Worm (Caenorhabditis elegans) whole organism, late embryonic: ENCODE results near the gene T19D12.10.

Experiments
- ceh-22 ChIP-seq: sonication (generic microtip); optimal IDR thresholded peaks from 2 replicates; lab custom pipeline; 2017; ENCODE audit warnings: missing biosample characterization, missing genetic modification characterization
- ceh-9 ChIP-seq: sonication (generic microtip); optimal IDR thresholded peaks from 2 replicates; lab custom pipeline; 2016; ENCODE audit warnings: mild to moderate bottlenecking, missing genetic modification characterization, inconsistent platforms, missing compliant biosample characterization
- dve-1 ChIP-seq: sonication (generic microtip); optimal IDR thresholded peaks from 2 replicates; lab custom pipeline; 2017; ENCODE audit warnings: antibody characterized with exemption, mild to moderate bottlenecking, missing genetic modification characterization, missing compliant biosample characterization
- hlh-30 ChIP-seq: sonication (generic microtip); optimal IDR thresholded peaks from 2 replicates; lab custom pipeline; 2017; ENCODE audit warnings: antibody characterized with exemption, missing genetic modification characterization, missing compliant biosample characterization; ENCODE audit not compliant: insufficient read depth
- nfya-1 ChIP-seq: sonication (generic microtip); optimal IDR thresholded peaks from 2 replicates; lab custom pipeline; 2017; ENCODE audit warnings: missing genetic modification characterization, mild to moderate bottlenecking, missing compliant biosample characterization, antibody characterized with exemption, moderate library complexity
- tbx-7 ChIP-seq: sonication (generic microtip); optimal IDR thresholded peaks from 2 replicates; lab custom pipeline; 2016; ENCODE audit warnings: missing genotype, missing genetic modification characterization, missing compliant biosample characterization

DNA sequence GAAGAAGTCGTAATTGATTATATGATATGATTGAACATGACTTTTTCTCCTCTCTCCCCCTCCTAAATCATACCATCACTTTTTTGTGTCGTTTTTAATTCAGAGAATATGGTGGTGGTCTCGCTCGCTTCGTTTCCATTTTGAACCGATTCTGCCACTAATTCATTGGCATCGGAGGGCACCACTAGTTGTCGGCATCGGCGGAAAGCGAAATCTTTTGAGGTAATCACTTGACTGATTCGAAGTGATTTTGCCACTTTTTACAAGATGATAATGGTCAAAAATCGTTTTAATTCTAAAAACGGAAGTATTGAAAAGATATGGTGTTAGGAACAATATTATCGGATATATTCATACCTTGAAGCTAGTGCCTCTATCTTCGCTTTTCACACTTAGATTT, 41.9 kb downstream of the T19D12.10 start, which contains the start of gene klf-3:
- TF ChIP-seq hlh-30 (tag; lab: Kevin White, UChicago) (no peak), ceh-9 (tag; lab: Kevin White, UChicago) (no peak), ceh-22 (tag; lab: Kevin White, UChicago) (no peak), nfya-1 (no peak), dve-1 (tag; lab: Kevin White, UChicago) (no peak), tbx-7 (tag; lab: Kevin White, UChicago) (no peak)
